Worm (Caenorhabditis elegans) whole organism, L2 larva: ENCODE measurements around the gene srd-38.

Source experiments
- C34F6.9 ChIP-seq: fragments of 150-350 bp; optimal IDR thresholded peaks from 2 replicates; lab custom pipeline; 2014; ENCODE audit warnings: missing biosample characterization, missing genetic modification characterization
- F13H6.1 ChIP-seq: sonication (generic microtip); optimal IDR thresholded peaks from 2 replicates; lab custom pipeline; 2016; ENCODE audit warnings: missing genetic modification characterization, missing compliant biosample characterization
- R02D3.7 ChIP-seq: fragments of 150-350 bp; optimal IDR thresholded peaks from 2 replicates; lab custom pipeline; 2014; ENCODE audit warnings: missing biosample characterization, missing genetic modification characterization
- ZK546.5 ChIP-seq: sonication (generic microtip); optimal IDR thresholded peaks from 2 replicates; lab custom pipeline; 2017; ENCODE audit warnings: missing biosample characterization, missing genetic modification characterization
- alr-1 ChIP-seq: fragments of 150-350 bp; optimal IDR thresholded peaks from 2 replicates; lab custom pipeline; 2014; ENCODE audit warnings: missing biosample characterization, missing genetic modification characterization
- aly-2 ChIP-seq: fragments of 150-350 bp; optimal IDR thresholded peaks from 2 replicates; lab custom pipeline; 2014; ENCODE audit warnings: missing biosample characterization, missing genetic modification characterization
- ama-1 ChIP-seq: fragments of 150-350 bp; optimal IDR thresholded peaks from 2 replicates; lab custom pipeline; 2018; ENCODE audit warnings: inconsistent platforms
- blmp-1 ChIP-seq: sonication (generic microtip); optimal IDR thresholded peaks from 2 replicates; lab custom pipeline; 2017; ENCODE audit warnings: missing genetic modification characterization, mild to moderate bottlenecking, missing compliant biosample characterization, antibody characterized with exemption, moderate library complexity; ENCODE audit not compliant: insufficient read depth
- ceh-16 ChIP-seq: fragments of 150-350 bp; optimal IDR thresholded peaks from 2 replicates; lab custom pipeline; 2014; ENCODE audit warnings: missing biosample characterization, missing genetic modification characterization
- crh-2 ChIP-seq: sonication (generic microtip); optimal IDR thresholded peaks from 2 replicates; lab custom pipeline; 2017; ENCODE audit warnings: missing biosample characterization, missing genetic modification characterization
- egl-27 ChIP-seq: sonication (generic microtip); optimal IDR thresholded peaks from 3 replicates; lab custom pipeline; 2017; ENCODE audit warnings: missing biosample characterization, missing genetic modification reagents, missing genetic modification characterization
- elt-1 ChIP-seq: fragments of 150-350 bp; optimal IDR thresholded peaks from 2 replicates; lab custom pipeline; 2014; ENCODE audit warnings: missing biosample characterization, missing genetic modification characterization
- elt-3 ChIP-seq: sonication (generic microtip); optimal IDR thresholded peaks from 2 replicates; lab custom pipeline; 2017; ENCODE audit warnings: missing biosample characterization, missing genetic modification characterization
- fos-1 ChIP-seq: fragments of 150-350 bp; optimal IDR thresholded peaks from 2 replicates; lab custom pipeline; 2014; ENCODE audit warnings: missing biosample characterization, missing genetic modification characterization
- gmeb-1 ChIP-seq: fragments of 150-350 bp; optimal IDR thresholded peaks from 2 replicates; lab custom pipeline; 2014; ENCODE audit warnings: missing biosample characterization, missing genetic modification characterization
- lin-11 ChIP-seq: fragments of 150-350 bp; sonication (generic microtip); optimal IDR thresholded peaks from 2 replicates; lab custom pipeline; 2014; ENCODE audit warnings: missing biosample characterization, missing genetic modification characterization, inconsistent platforms, mixed read lengths
- lin-39 ChIP-seq: fragments of 150-350 bp; optimal IDR thresholded peaks from 2 replicates; lab custom pipeline; 2014; ENCODE audit warnings: missing biosample characterization, missing genetic modification reagents, missing genetic modification characterization
- lsy-2 ChIP-seq, 2 experiments: fragments of 150-350 bp in 1 of 2; sonication (generic microtip) in 1 of 2; optimal IDR thresholded peaks; 2 replicates each; lab custom pipeline; 2014 to 2017; ENCODE audit warnings: missing biosample characterization in 2 of 2, missing genetic modification characterization in 2 of 2
- mab-5 ChIP-seq: fragments of 150-350 bp; optimal IDR thresholded peaks from 2 replicates; lab custom pipeline; 2014; ENCODE audit warnings: missing biosample characterization, missing genetic modification characterization
- mbf-1 ChIP-seq: sonication (generic microtip); optimal IDR thresholded peaks from 2 replicates; lab custom pipeline; 2017; ENCODE audit warnings: missing biosample characterization, missing genetic modification characterization
- mdl-1 ChIP-seq, 2 experiments: fragments of 150-350 bp in 1 of 2; sonication (generic microtip) in 1 of 2; optimal IDR thresholded peaks; 2 replicates each; lab custom pipeline; 2017; ENCODE audit warnings: missing biosample characterization in 2 of 2, missing genetic modification characterization in 2 of 2
- nhr-10 ChIP-seq: sonication (generic microtip); optimal IDR thresholded peaks from 2 replicates; lab custom pipeline; 2017; ENCODE audit warnings: missing biosample characterization, missing genetic modification characterization
- nhr-11 ChIP-seq: fragments of 150-350 bp; optimal IDR thresholded peaks from 2 replicates; lab custom pipeline; 2014; ENCODE audit warnings: missing biosample characterization, missing genetic modification characterization
- nhr-129 ChIP-seq: fragments of 150-350 bp; optimal IDR thresholded peaks from 2 replicates; lab custom pipeline; 2014; ENCODE audit warnings: missing biosample characterization, missing genetic modification characterization
- nhr-21 ChIP-seq: fragments of 150-350 bp; optimal IDR thresholded peaks from 2 replicates; lab custom pipeline; 2014; ENCODE audit warnings: missing biosample characterization, missing genetic modification characterization
- nhr-237 ChIP-seq: fragments of 150-350 bp; optimal IDR thresholded peaks from 2 replicates; lab custom pipeline; 2014; ENCODE audit warnings: missing biosample characterization, missing genetic modification characterization
- nhr-25 ChIP-seq: fragments of 150-350 bp; sonication (generic microtip); optimal IDR thresholded peaks from 3 replicates; lab custom pipeline; 2014; ENCODE audit warnings: missing biosample characterization, missing genetic modification characterization
- nhr-6 ChIP-seq: fragments of 150-350 bp; optimal IDR thresholded peaks from 2 replicates; lab custom pipeline; 2014; ENCODE audit warnings: missing biosample characterization, missing genetic modification characterization
- peb-1 ChIP-seq: fragments of 150-350 bp; optimal IDR thresholded peaks from 2 replicates; lab custom pipeline; 2014; ENCODE audit warnings: missing biosample characterization, missing genetic modification characterization
- sem-4 ChIP-seq: fragments of 150-350 bp; optimal IDR thresholded peaks from 2 replicates; lab custom pipeline; 2014; ENCODE audit warnings: missing biosample characterization, missing genetic modification reagents, missing genetic modification characterization
- skn-1 ChIP-seq: sonication (generic microtip); optimal IDR thresholded peaks from 2 replicates; lab custom pipeline; 2017; ENCODE audit warnings: missing biosample characterization, missing genetic modification characterization
- sma-3 ChIP-seq: sonication (generic microtip); optimal IDR thresholded peaks from 2 replicates; lab custom pipeline; 2016; ENCODE audit warnings: missing genetic modification reagents, missing genetic modification characterization, missing compliant biosample characterization
- snpc-4 ChIP-seq: fragments of 150-350 bp; optimal IDR thresholded peaks from 2 replicates; lab custom pipeline; 2014; ENCODE audit warnings: missing biosample characterization, missing genetic modification characterization
- unc-39 ChIP-seq: fragments of 150-350 bp; optimal IDR thresholded peaks from 2 replicates; lab custom pipeline; 2014; ENCODE audit warnings: missing biosample characterization, missing genetic modification characterization
- unc-55 ChIP-seq: fragments of 150-350 bp; sonication (generic microtip); optimal IDR thresholded peaks from 3 replicates; lab custom pipeline; 2014; ENCODE audit warnings: missing biosample characterization, missing genetic modification reagents, missing genetic modification characterization
- unc-62 ChIP-seq: fragments of 150-350 bp; optimal IDR thresholded peaks from 2 replicates; lab custom pipeline; 2014; ENCODE audit warnings: missing biosample characterization, missing genetic modification reagents, missing genetic modification characterization
- zag-1 ChIP-seq: fragments of 150-350 bp; optimal IDR thresholded peaks from 2 replicates; lab custom pipeline; 2014; ENCODE audit warnings: missing biosample characterization, missing genetic modification characterization
- ztf-11 ChIP-seq: sonication (generic microtip); optimal IDR thresholded peaks from 2 replicates; lab custom pipeline; 2017; ENCODE audit warnings: missing biosample characterization, missing genetic modification characterization
- ztf-4 ChIP-seq: fragments of 150-350 bp; optimal IDR thresholded peaks from 2 replicates; lab custom pipeline; 2014; ENCODE audit warnings: missing biosample characterization, missing genetic modification characterization

srd-38 gene

ce11 chrX:13333835-13334234 lies 42.2 kb downstream of the srd-38 start, which contains the start of gene F46G10.4:
Gene F46G10.4 (plus strand): TSS chrX:13334046.
- peak; percentile 92 for TF ChIP-seq fos-1
- TF ChIP-seq nhr-10 (tag; lab: Kevin White, UChicago) = no peak
- TF ChIP-seq skn-1 (tag; lab: Kevin White, UChicago) = no peak
- TF ChIP-seq crh-2 (tag; lab: Kevin White, UChicago) = peak; percentile 15
- TF ChIP-seq lin-39 = no peak
- no peak for TF ChIP-seq ztf-11 (tag; lab: Kevin White, UChicago)
- no peak for TF ChIP-seq R02D3.7 (tag; lab: Kevin White, UChicago)
- no peak for TF ChIP-seq lin-11 (tag; lab: Kevin White, UChicago)

ce11 chrX:13337000-13337399 lies 45.4 kb downstream of the srd-38 start:
- no peak for TF ChIP-seq egl-27 (tag; lab: Kevin White, UChicago)
- TF ChIP-seq ama-1 = no peak
- TF ChIP-seq nhr-129 (tag; lab: Kevin White, UChicago) = peak; percentile 66
- TF ChIP-seq nhr-237 (tag; lab: Kevin White, UChicago) = no peak
- no peak for TF ChIP-seq unc-62 (GFP tag; lab: Kevin White, UChicago)
- no peak for TF ChIP-seq nhr-6 (tag; lab: Kevin White, UChicago)
- no peak for TF ChIP-seq snpc-4
- TF ChIP-seq aly-2 (tag; lab: Kevin White, UChicago) = no peak
- no peak for TF ChIP-seq lin-39
- TF ChIP-seq ZK546.5 = no peak
- TF ChIP-seq sem-4 (tag; lab: Kevin White, UChicago) = peak; percentile 18
- TF ChIP-seq gmeb-1 (tag; lab: Kevin White, UChicago) = no peak
- TF ChIP-seq nhr-11 = no peak
- no peak for TF ChIP-seq mbf-1 (tag; lab: Kevin White, UChicago)
- no peak for TF ChIP-seq fos-1
- no peak for TF ChIP-seq unc-55 (GFP tag; lab: Kevin White, UChicago)
- no peak for TF ChIP-seq ztf-4 (tag; lab: Kevin White, UChicago)
- TF ChIP-seq lin-11 (tag; lab: Kevin White, UChicago) = no peak
- TF ChIP-seq alr-1 = no peak
- peak; percentile 15 for TF ChIP-seq C34F6.9 (tag; lab: Kevin White, UChicago)
- TF ChIP-seq mdl-1 (tag; optimal IDR thresholded peaks at IDR 0.05; lab: Kevin White, UChicago) = peak in 1 of 2 experiments; percentile 15
- TF ChIP-seq lsy-2 (tag; optimal IDR thresholded peaks at IDR 0.05; lab: Kevin White, UChicago) = no peak
- no peak for TF ChIP-seq R02D3.7 (tag; lab: Kevin White, UChicago)
- peak; percentile 32 for TF ChIP-seq mab-5 (tag; lab: Kevin White, UChicago)
- no peak for TF ChIP-seq zag-1 (tag; lab: Kevin White, UChicago)
- no peak for TF ChIP-seq peb-1
- no peak for TF ChIP-seq nhr-21
- TF ChIP-seq unc-39 = no peak

- TF ChIP-seq ztf-11 (tag; lab: Kevin White, UChicago) = no peak
- no peak for TF ChIP-seq F13H6.1 (tag; lab: Kevin White, UChicago)
- no peak for TF ChIP-seq egl-27 (tag; lab: Kevin White, UChicago)
- TF ChIP-seq ceh-16 (tag; lab: Kevin White, UChicago) = no peak
- no peak for TF ChIP-seq elt-3 (tag; lab: Kevin White, UChicago)
- no peak for TF ChIP-seq mbf-1 (tag; lab: Kevin White, UChicago)
- TF ChIP-seq sma-3 = no peak
- no peak for TF ChIP-seq gmeb-1 (tag; lab: Kevin White, UChicago)
- no peak for TF ChIP-seq ztf-4 (tag; lab: Kevin White, UChicago)
- no peak for TF ChIP-seq blmp-1 (tag; lab: Kevin White, UChicago)
- no peak for TF ChIP-seq lsy-2 (tag; optimal IDR thresholded peaks at IDR 0.05; lab: Kevin White, UChicago)
- no peak for TF ChIP-seq ZK546.5
- TF ChIP-seq skn-1 (tag; lab: Kevin White, UChicago) = no peak
- no peak for TF ChIP-seq peb-1
- no peak for TF ChIP-seq unc-39
- TF ChIP-seq nhr-25 (tag; lab: Kevin White, UChicago) = no peak
- TF ChIP-seq elt-1 = no peak
Observed at ce11 chrX:13337728-13338127, 46.1 kb downstream of the srd-38 start, which contains the start of gene ptr-24. Gene ptr-24 (plus strand): TSS chrX:13338028.
